Worm (Caenorhabditis elegans): ENCODE results near the gene hecd-1.

DNA sequence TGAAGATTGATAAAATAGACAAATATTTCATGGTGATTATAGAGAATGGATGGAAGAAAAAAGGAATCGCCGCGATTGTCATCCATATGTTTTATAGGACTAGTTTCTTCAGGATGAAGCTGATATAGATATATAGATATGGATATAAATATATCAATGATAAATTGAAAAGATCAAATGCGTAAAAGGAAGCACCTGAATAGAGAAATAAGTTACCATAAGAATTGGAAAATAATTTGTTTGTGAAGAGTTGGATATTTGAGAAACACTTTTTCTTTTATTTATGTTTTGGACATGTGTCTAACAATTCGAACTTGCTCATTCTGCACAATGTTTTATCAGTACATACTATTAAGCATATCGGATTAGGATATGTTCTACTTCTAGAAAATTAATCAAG, 43.5 kb upstream of the hecd-1 start, which contains the start of gene C42D4.13:
- no peak for TF ChIP-seq mxl-3 (GFP tag; optimal IDR thresholded peaks at IDR 0.05)
- no peak for TF ChIP-seq nhr-28 (tag; optimal IDR thresholded peaks at IDR 0.05)
- no peak for TF ChIP-seq egl-27 (tag; optimal IDR thresholded peaks at IDR 0.05)
- TF ChIP-seq fkh-10 (GFP tag; optimal IDR thresholded peaks at IDR 0.05) = no peak
- no peak for TF ChIP-seq Y5F2A.4 (GFP tag; optimal IDR thresholded peaks at IDR 0.05)
- no peak for TF ChIP-seq dve-1 (tag; optimal IDR thresholded peaks at IDR 0.05; ENCODE audit: insufficient read depth)
- no peak for TF ChIP-seq ces-1 (GFP tag; optimal IDR thresholded peaks at IDR 0.05)
- TF ChIP-seq lin-13 (GFP tag; optimal IDR thresholded peaks at IDR 0.05) = no peak
- TF ChIP-seq pqm-1 (tag; optimal IDR thresholded peaks at IDR 0.05) = no peak
- TF ChIP-seq nhr-77 (tag; optimal IDR thresholded peaks at IDR 0.05) = no peak
